Worm (Caenorhabditis elegans): ENCODE results near the gene npax-2.
A peak's percentile ranks its signal among the peaks of the same experiment; 100 is the strongest.

The npax-2 gene

ce11 chrX:2180588-2180987 is 30.7 kb upstream of the npax-2 start, which contains the start of gene F48B9.1 (continued):
- no peak for TF ChIP-seq hlh-13 (GFP tag; optimal IDR thresholded peaks at IDR 0.05)

- no peak for TF ChIP-seq pha-4 (tag; optimal IDR thresholded peaks at IDR 0.05)
- TF ChIP-seq fkh-10 (GFP tag; optimal IDR thresholded peaks at IDR 0.05): no peak
- no peak for TF ChIP-seq hlh-30 (tag; optimal IDR thresholded peaks at IDR 0.05; ENCODE audit: insufficient read depth)
- TF ChIP-seq eyg-1 (tag; optimal IDR thresholded peaks at IDR 0.05): no peak
- peak; percentile 51 for TF ChIP-seq elt-2 (tag; optimal IDR thresholded peaks at IDR 0.05)
- TF ChIP-seq pros-1 (tag; optimal IDR thresholded peaks at IDR 0.05): no peak
- no peak for TF ChIP-seq madf-2 (tag; optimal IDR thresholded peaks at IDR 0.05)
Measured at ce11 chrX:2178410-2178944, 28.6 kb upstream of the npax-2 start.

- TF ChIP-seq hlh-8 (tag; optimal IDR thresholded peaks at IDR 0.05) (no peak), ceh-34 (tag; optimal IDR thresholded peaks at IDR 0.05) (no peak), ets-4 (tag; optimal IDR thresholded peaks at IDR 0.05) (no peak), pat-9 (tag; optimal IDR thresholded peaks at IDR 0.05) (no peak), hlh-15 (tag; optimal IDR thresholded peaks at IDR 0.05) (no peak), pax-1 (tag; optimal IDR thresholded peaks at IDR 0.05) (no peak), pha-2 (tag; optimal IDR thresholded peaks at IDR 0.05) (no peak), K02D7.2 (tag; optimal IDR thresholded peaks at IDR 0.05) (no peak), ceh-48 (tag; optimal IDR thresholded peaks at IDR 0.05) (no peak), hlh-30 (tag; optimal IDR thresholded peaks at IDR 0.05; ENCODE audit: insufficient read depth) (no peak), K09A11.1 (tag; optimal IDR thresholded peaks at IDR 0.05; ENCODE audit: insufficient read depth) (no peak), ref-2 (tag; optimal IDR thresholded peaks at IDR 0.05) (no peak)
Measured at ce11 chrX:2177731-2178326, 27.9 kb upstream of the npax-2 start.

DNA sequence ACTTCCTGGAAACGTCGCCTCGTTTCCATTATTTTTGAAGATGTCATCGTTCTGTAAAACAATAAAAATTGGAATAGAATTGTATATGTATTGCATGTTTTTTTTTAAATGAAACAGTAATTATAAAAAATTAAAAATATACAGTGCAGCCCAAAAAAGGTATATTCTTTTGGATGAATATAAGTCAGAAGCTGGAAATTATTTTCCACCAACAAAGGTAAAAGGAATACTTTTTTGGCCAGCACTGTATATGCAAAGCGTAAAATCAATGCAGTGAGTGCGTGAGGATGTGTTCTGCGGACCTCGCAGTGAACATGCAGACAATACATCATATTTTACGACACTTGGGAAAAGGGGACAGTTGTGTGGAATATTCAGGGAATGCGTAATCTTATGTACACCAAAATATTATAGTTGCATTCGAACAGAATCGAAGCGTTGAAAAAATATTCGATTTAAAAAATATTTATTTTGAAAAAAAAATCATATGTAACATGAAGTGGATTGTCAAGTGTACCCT is 26.5 kb upstream of the npax-2 start, which contains the start of gene F48B9.8:
Gene F48B9.8 (minus strand): TSS at position 51 of the 520 bp plus-strand sequence.
- TF ChIP-seq pha-2 (tag; optimal IDR thresholded peaks at IDR 0.05) (no peak), ceh-48 (tag; optimal IDR thresholded peaks at IDR 0.05) (peak; percentile 63)

- TF ChIP-seq eyg-1 (tag; optimal IDR thresholded peaks at IDR 0.05) (no peak), rnt-1 (tag; optimal IDR thresholded peaks at IDR 0.05) (no peak), ref-2 (tag; optimal IDR thresholded peaks at IDR 0.05) (no peak), unc-3 (GFP tag; conservative IDR thresholded peaks at IDR 0.05) (no peak), unc-3 (tag; optimal IDR thresholded peaks at IDR 0.05) (no peak), ceh-22 (tag; optimal IDR thresholded peaks at IDR 0.05) (no peak)
Measured at ce11 chrX:2164751-2165150, 14.8 kb upstream of the npax-2 start, which contains the start of gene F48B9.3. TSS of gene F48B9.3 (plus strand) at chrX:2165051.

DNA sequence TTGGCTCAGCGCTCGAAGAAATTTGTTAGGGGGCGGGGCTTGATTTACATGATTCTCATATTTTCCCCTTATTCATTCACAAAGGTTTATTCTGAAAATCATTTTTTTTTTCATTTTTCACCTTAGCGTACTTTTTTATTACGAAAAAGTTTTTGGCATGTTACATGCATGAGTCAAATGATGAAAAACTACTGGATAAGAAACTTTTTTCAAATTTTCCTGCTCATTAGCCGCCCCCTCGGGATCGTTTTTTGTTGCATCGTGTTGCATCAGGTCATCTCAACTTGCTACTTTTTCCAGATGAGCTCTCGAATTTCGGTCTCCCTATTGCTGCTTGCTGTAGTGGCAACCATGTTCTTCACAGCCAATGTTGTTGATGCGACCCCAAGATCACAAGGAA is 13.2 kb upstream of the npax-2 start, which contains the start of gene pdf-2:
Gene pdf-2 (plus strand): TSS at position 301 of the 400 bp plus-strand sequence.
- TF ChIP-seq Y22D7AL.16 (tag; optimal IDR thresholded peaks at IDR 0.05) (no peak), tbx-2 (tag; optimal IDR thresholded peaks at IDR 0.05) (no peak), hlh-15 (tag; optimal IDR thresholded peaks at IDR 0.05) (no peak), fkh-10 (GFP tag; optimal IDR thresholded peaks at IDR 0.05) (no peak), gmeb-2 (tag; optimal IDR thresholded peaks at IDR 0.05) (no peak), C08G9.2 (tag; optimal IDR thresholded peaks at IDR 0.05) (no peak), sdc-2 (tag; optimal IDR thresholded peaks at IDR 0.05) (no peak), ref-2 (tag; optimal IDR thresholded peaks at IDR 0.05) (no peak), npax-4 (tag; optimal IDR thresholded peaks at IDR 0.05) (no peak), hlh-8 (tag; optimal IDR thresholded peaks at IDR 0.05) (no peak), ceh-30 (tag; optimal IDR thresholded peaks at IDR 0.05) (no peak), ceh-18 (tag; optimal IDR thresholded peaks at IDR 0.05) (no peak), pha-2 (tag; optimal IDR thresholded peaks at IDR 0.05) (no peak), ceh-14 (tag; optimal IDR thresholded peaks at IDR 0.05) (no peak), pat-9 (tag; optimal IDR thresholded peaks at IDR 0.05) (no peak), ceh-48 (tag; optimal IDR thresholded peaks at IDR 0.05) (no peak), ceh-2 (tag; optimal IDR thresholded peaks at IDR 0.05) (no peak), dmd-4 (tag; optimal IDR thresholded peaks at IDR 0.05; ENCODE audit: borderline replicate concordance) (no peak)
